Worm (Caenorhabditis elegans) whole organism, L3 larva: ENCODE measurements around the gene C34C12.7.

ENCODE experiments used
- aly-2 ChIP-seq: fragments of 150-350 bp; optimal IDR thresholded peaks from 2 replicates; lab custom pipeline; 2014; ENCODE audit warnings: missing biosample characterization, missing genetic modification characterization
- ama-1 ChIP-seq: fragments of 150-350 bp; optimal IDR thresholded peaks from 2 replicates; lab custom pipeline; 2018
- ceh-16 ChIP-seq: sonication (generic microtip); optimal IDR thresholded peaks from 2 replicates; lab custom pipeline; 2017; ENCODE audit warnings: missing biosample characterization, missing genetic modification characterization
- elt-1 ChIP-seq: fragments of 150-350 bp; optimal IDR thresholded peaks from 2 replicates; lab custom pipeline; 2014; ENCODE audit warnings: missing biosample characterization, missing genetic modification characterization
- elt-3 ChIP-seq, 3 experiments: fragments of 150-350 bp in 1 of 3; sonication (generic microtip) in 2 of 3; optimal IDR thresholded peaks; 2 replicates in 2 of 3; 4 replicates in 1 of 3; lab custom pipeline; 2014 to 2017; ENCODE audit warnings: missing biosample characterization in 3 of 3, missing genetic modification characterization in 3 of 3
- jun-1 ChIP-seq: fragments of 150-350 bp; optimal IDR thresholded peaks from 2 replicates; lab custom pipeline; 2014; ENCODE audit warnings: missing biosample characterization, missing genetic modification reagents, missing genetic modification characterization
- nfya-1 ChIP-seq: sonication (generic microtip); optimal IDR thresholded peaks from 2 replicates; lab custom pipeline; 2017; ENCODE audit warnings: missing genetic modification characterization, mild to moderate bottlenecking, missing compliant biosample characterization, antibody characterized with exemption, moderate library complexity; ENCODE audit not compliant: insufficient read depth
- pha-4 ChIP-seq: fragments of 150-350 bp; optimal IDR thresholded peaks from 2 replicates; lab custom pipeline; 2014; ENCODE audit warnings: missing biosample characterization, missing genetic modification reagents, missing genetic modification characterization
- skn-1 ChIP-seq: fragments of 150-350 bp; optimal IDR thresholded peaks from 2 replicates; lab custom pipeline; 2014; ENCODE audit warnings: missing biosample characterization, missing genetic modification characterization
- zag-1 ChIP-seq: fragments of 150-350 bp; optimal IDR thresholded peaks from 2 replicates; lab custom pipeline; 2014; ENCODE audit warnings: missing biosample characterization, missing genetic modification characterization
- ztf-4 ChIP-seq: fragments of 150-350 bp; optimal IDR thresholded peaks from 2 replicates; lab custom pipeline; 2014; ENCODE audit warnings: missing biosample characterization, missing genetic modification characterization

ce11 chrIII:3452563-3453210, 35.5 kb downstream of the C34C12.7 start, which contains the start of the genes K01A11.3 and C34C12.12:
- TF ChIP-seq jun-1 (no peak), elt-3 (tag; optimal IDR thresholded peaks at IDR 0.05; lab: Kevin White, UChicago) (no peak), ceh-16 (tag; lab: Kevin White, UChicago) (no peak), ztf-4 (tag; lab: Kevin White, UChicago) (no peak), nfya-1 (tag; lab: Kevin White, UChicago) (no peak), pha-4 (tag; lab: Kevin White, UChicago) (no peak), ama-1 (no peak), zag-1 (no peak), skn-1 (tag; lab: Kevin White, UChicago) (no peak), elt-1 (tag; lab: Kevin White, UChicago) (no peak), aly-2 (tag; lab: Kevin White, UChicago) (no peak)
